Worm (Caenorhabditis elegans) whole organism, L4/young adult: ENCODE results near the gene pck-3.

ENCODE experiments used
- W03F9.2 ChIP-seq: fragments of 150-350 bp; optimal IDR thresholded peaks from 2 replicates; lab custom pipeline; 2014; ENCODE audit warnings: missing biosample characterization, missing genetic modification characterization
- him-1 ChIP-seq: sonication (generic microtip); optimal IDR thresholded peaks from 2 replicates; lab custom pipeline; 2016; ENCODE audit warnings: missing genotype, missing genetic modification reagents, missing genetic modification characterization, missing compliant biosample characterization

DNA sequence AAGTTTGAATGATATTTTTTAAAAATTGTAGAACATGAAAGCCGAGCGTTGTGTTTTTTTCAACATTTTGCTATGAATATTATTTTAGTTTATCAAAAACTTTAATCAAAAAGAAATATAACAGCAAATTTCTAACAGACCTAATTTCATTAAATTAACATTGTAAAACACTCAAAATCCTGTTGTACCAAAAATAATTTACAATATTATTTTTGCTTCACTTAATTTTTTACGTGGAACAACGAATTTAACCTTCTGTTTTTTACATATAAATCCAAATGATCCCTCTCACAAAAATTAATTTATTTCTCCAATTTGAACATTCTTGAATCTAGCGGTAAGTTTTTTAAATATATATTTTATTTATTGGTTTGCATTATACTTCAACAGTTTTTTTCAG, 37.6 kb downstream of the pck-3 start, which contains the start of gene H32C10.1:
- no peak for TF ChIP-seq W03F9.2 (tag; lab: Kevin White, UChicago)
- TF ChIP-seq him-1, result no peak
